Worm (Caenorhabditis elegans) whole organism, L4/young adult: ENCODE measurements around the gene snx-17.

Source experiments
- W03F9.2 ChIP-seq: fragments of 150-350 bp; optimal IDR thresholded peaks from 2 replicates; lab custom pipeline; 2014; ENCODE audit warnings: missing biosample characterization, missing genetic modification characterization
- dao-5 ChIP-seq: sonication (generic microtip); optimal IDR thresholded peaks from 2 replicates; lab custom pipeline; 2016; ENCODE audit warnings: missing genotype, missing genetic modification characterization, moderate library complexity, missing compliant biosample characterization
- him-1 ChIP-seq: sonication (generic microtip); optimal IDR thresholded peaks from 2 replicates; lab custom pipeline; 2016; ENCODE audit warnings: missing genotype, missing genetic modification reagents, missing genetic modification characterization, missing compliant biosample characterization

The snx-17 gene

DNA sequence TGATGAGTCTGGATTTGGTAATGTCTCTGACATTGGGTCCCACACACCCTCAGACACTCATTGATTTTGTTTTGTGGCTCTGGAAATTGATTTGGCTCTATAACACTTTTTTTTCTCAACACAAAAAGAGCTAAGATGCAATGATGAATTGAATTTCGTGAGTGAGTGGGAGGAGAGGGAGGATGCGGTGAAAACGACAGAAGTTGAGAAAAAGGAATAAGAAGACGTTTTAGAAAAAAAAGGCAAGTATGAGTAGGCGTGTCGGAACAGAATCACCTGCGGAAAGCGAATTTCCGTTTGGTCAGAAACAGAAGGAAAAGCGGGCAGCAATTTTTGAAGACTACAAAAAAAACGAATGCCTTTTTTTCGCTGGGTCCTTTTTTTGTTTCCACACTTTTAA, 33.6 kb upstream of the snx-17 start:
- no peak for TF ChIP-seq W03F9.2 (tag; lab: Kevin White, UChicago)
- no peak for TF ChIP-seq him-1
- no peak for TF ChIP-seq dao-5

DNA sequence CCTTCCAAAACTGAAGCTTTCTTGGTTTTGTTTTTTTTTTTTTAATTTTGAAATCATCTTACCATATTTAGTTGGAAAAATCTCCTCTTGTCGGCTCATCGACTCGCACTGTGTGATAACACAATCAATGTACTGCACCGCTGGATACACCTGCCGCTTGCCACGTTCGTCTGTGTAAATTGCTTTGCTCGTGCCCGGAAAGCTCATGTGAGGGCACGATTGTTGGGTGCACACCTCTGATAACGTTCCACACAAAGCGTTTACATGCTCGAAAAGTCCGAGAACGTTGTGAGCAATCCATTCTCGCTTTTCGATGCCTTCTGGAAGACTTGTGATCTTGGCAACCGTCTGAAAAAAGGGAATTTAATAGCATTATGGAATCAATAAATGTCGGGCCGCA, 32.4 kb upstream of the snx-17 start:
- TF ChIP-seq W03F9.2 (tag; lab: Kevin White, UChicago): no peak
- TF ChIP-seq him-1: no peak
- no peak for TF ChIP-seq dao-5

ce11 chrX:13147105-13147504, 25.0 kb upstream of the snx-17 start:
- TF ChIP-seq dao-5 (no peak), him-1 (no peak), W03F9.2 (tag; lab: Kevin White, UChicago) (no peak)

DNA sequence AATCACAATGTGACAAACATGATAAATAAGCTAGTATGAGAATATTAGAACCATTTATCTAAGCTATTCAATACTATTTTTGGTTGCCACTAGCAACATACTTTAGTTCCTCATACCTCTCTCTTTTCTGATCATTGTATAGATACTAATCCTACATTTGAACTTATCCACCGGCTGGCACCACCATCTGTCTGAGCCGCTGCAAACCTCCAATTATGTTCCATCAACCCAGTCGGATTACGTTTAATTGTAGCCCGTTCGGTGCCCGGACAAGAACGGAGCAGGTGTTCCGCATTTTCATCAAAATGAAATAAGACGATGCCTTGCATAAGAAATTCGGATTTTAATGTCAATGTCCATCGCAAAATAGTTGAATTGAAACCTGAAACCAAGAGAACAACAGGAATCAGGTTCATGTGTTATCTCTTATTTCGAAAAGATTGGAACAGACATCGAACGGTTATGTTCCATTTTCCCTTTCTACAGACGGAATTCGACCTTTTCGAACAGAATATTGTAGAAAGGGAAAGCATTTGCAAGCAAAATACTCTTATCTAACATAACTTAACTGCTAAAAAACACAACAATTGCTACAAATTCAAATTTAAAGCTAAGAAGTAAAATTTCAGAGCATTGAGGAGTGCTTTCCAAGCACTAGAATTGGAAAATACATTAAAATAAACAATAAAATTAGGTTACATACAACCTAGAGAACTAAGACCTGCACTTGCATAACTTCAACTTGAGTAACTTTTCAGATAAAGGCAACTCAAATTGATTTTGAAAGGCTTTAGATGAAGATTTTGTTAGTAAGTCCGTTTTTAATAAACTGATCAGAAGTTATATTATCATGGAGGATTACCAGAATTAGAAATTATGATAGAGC, 24.1 kb upstream of the snx-17 start:
- TF ChIP-seq dao-5 (no peak), W03F9.2 (tag; lab: Kevin White, UChicago) (no peak), him-1 (no peak)

- TF ChIP-seq dao-5: no peak
- TF ChIP-seq him-1: peak; percentile 94
- TF ChIP-seq W03F9.2 (tag; lab: Kevin White, UChicago): peak; percentile 83
Observed at ce11 chrX:13144975-13145618, 23.0 kb upstream of the snx-17 start.

DNA sequence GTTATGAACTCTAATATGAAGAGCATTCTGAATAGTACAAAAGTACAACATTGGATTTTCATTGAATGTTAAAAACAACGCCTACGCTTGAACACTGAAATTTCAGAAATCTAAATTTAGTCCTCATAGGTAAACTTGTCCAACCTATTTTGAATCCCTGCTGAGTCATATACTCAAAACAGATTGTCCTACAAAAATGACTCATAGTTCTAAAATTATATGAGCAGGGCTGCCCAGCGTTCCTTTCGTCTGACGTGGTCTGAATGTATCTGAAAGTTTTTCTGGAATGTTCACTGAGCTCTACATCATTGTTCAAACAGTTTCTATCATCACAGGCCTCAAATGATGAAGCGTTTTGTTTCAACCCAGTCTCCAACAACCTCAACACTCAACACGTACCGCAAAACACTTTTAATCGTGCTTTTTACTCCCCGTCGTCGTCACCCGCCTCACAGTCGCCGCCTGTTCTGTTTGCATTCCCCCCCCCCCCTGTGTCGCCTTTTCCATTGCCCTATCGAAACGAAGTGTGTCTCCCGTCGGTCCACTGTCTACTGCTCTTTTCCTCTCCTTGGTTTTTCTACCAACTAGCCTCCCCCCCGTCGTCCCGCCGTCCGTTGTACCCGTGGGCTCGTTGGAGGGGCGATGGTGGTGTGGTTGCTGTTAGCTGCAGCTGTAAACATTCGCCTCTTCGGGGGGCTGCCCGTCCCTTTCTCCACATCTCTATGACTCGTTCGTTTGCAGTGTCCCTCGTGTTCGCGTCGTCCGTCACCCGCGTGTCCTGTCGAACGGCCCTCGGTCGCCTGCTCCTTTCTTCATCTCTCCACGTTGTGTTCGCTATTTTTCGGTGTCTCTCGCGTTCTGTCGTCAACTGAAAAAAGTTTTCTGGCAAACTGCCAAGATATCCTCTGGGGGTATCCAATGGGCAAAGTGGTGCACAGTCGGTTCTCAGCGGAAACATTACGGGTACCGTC, 22.0 kb upstream of the snx-17 start:
- peak; percentile 12 for TF ChIP-seq him-1
- TF ChIP-seq dao-5: no peak

DNA sequence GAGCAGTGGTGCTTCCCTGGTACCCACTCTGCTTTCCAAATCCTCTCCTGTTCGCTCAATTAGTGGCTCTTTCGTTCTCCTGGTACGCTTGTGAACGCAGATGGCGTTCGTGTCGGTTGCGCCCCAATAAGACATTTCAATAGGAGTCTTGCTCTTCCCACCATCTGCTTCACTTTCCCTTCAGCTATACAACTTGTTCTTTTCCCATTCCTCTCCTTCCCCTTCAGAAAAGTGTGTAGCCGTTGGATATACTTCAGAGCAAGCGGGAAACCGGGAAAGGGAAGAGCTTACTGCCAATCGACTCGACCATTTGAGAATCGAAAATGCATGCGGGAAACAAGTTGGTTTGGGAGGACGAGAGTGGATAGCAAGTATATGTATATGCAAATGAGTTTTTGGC, 21.1 kb upstream of the snx-17 start:
- TF ChIP-seq W03F9.2 (tag; lab: Kevin White, UChicago) (no peak), dao-5 (no peak), him-1 (no peak)

- no peak for TF ChIP-seq W03F9.2 (tag; lab: Kevin White, UChicago)
- no peak for TF ChIP-seq him-1
- TF ChIP-seq dao-5: no peak
Observed at ce11 chrX:13141440-13141839, 19.3 kb upstream of the snx-17 start, which contains the start of gene F09A5.3. F09A5.3 (plus strand) TSS chrX:13141601.

ce11 chrX:13139493-13139892, 17.4 kb upstream of the snx-17 start, which contains the start of gene ttr-34:
ttr-34 (plus strand) TSS chrX:13139793.
- TF ChIP-seq him-1: no peak
- TF ChIP-seq W03F9.2 (tag; lab: Kevin White, UChicago): no peak
- TF ChIP-seq dao-5: no peak

ce11 chrX:13134807-13135206, 12.7 kb upstream of the snx-17 start, which contains the start of gene F09A5.2:
F09A5.2 (plus strand) TSS chrX:13135107.
- TF ChIP-seq W03F9.2 (tag; lab: Kevin White, UChicago) (no peak), dao-5 (no peak), him-1 (no peak)

DNA sequence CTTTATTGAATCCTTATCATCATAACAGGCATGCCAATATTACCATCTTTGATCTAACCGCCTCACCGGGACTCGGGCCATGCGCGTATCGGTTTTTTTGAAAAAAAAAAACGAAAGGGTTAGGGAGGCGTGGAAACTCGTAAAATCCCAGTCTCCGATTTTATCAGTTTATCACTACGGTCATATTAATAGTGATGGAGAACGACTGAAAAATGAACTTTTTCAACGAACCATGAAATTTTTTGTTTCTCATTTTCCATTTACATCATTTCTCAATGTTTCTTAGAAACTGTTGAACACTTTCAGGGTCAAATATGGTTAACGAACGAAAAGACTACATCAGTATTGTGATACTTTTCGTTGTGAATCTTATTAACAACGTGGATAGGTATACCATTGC, 7.9 kb upstream of the snx-17 start, which contains the start of gene spin-3:
Gene spin-3 (plus strand): TSS at position 301 of the 400 bp plus-strand sequence.
- TF ChIP-seq him-1: no peak
- TF ChIP-seq dao-5: no peak
- TF ChIP-seq W03F9.2 (tag; lab: Kevin White, UChicago): no peak

DNA sequence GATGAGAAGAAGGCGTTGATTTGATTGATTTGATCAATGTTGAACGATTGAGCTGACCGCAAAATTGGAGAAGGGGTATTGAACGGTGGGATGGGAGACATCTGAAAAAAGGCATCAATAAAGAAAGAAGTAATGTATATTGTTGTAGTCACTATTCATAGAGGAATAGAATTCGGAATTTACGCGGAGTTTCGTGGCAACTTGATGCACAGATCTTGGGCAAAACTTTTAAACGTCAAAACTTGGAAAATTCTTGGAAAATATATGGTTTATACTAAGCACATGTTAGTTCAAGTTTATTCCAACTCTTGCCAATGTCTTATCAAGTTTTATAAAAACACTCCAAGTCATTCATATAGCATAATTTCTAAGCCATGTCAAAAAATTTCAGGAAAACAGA, 4.3 kb upstream of the snx-17 start, which contains the start of gene F17H10.4:
Gene F17H10.4 (minus strand): TSS at position 101 of the 400 bp plus-strand sequence.
- TF ChIP-seq dao-5 (no peak), W03F9.2 (tag; lab: Kevin White, UChicago) (no peak), him-1 (no peak)

DNA sequence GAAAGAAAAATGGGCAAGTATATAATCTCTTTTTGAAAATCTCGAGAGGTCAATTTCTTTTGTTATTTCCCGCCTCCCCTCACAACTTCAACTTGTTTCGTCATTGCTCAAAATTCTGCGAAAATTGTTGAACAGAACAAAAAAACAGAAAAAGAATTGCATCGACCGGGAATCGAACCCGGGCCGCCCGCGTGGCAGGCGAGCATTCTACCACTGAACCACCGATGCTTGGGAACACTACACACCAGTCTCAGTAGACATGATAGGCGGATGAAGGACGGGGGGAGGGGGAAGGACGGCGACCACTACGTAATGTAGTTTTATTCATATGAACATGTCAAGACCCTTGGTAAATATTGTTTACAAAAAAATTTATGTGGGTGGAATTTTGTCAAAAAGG, 987 bp downstream of the snx-17 start:
- TF ChIP-seq W03F9.2 (tag; lab: Kevin White, UChicago) (no peak), dao-5 (peak; percentile 41)

DNA sequence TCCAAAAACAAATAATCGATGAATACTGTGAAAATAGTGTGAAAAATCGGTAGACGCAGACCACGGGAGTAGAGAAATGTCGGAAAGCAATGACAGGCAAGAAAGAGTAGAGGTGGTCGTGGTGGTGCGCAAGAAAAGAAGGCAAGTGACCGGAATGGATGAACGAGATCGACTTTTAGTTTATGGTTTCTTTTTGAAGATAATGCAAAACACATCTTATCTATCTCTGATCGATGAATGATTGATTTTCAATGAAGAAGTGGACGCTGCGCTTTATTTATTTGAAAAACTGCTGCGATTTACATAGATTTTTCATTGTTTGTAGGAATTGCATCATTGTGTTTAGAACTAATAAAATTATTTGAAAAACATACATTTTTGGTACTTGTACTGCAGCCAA, 2.2 kb downstream of the snx-17 start:
- TF ChIP-seq him-1: no peak
- no peak for TF ChIP-seq dao-5
- TF ChIP-seq W03F9.2 (tag; lab: Kevin White, UChicago): no peak
